Fruit fly (Drosophila melanogaster): ENCODE measurements around the gene CG8004.
A peak's percentile ranks its signal among the peaks of the same experiment; 100 is the strongest.

CG8004 gene

DNA sequence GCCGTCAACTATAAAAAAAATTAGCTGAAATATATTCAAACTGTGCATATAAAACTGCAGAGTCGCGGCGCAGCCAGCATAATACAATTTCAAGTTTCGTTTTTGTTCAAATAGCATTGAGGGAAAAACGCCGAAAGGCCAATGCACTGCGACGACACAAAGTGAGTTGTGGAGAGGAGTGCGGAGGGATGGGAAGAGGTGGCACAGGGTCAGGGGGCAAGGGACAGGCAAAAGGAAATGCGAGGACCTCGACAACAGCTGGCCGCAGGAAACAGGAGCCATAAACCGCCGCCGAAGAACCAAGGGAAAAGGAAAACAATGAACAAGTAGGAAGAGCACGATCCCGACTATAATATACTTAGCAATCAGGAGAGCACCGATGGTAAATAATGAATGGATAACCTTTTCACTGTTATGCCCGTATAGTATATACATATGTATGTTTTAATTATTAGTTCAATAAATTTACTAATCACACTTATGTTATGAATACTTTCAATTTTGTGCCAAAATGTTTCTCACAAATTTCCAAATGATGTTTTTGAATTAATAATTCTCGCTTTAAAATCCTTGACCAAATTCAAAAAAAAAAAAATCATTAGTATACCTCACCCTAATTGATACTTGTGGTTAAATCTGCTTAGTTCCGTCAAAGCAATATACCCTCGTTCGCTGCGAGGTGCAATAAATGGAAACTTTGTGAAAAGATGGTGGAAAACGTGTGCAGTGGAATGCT lies 29.6 kb downstream of the CG8004 start (continued):
- TF ChIP-seq CG1529 (GFP tag; optimal IDR thresholded peaks at IDR 0.05) (peak; percentile 48), CG15011 (GFP tag; optimal IDR thresholded peaks at IDR 0.05) (no peak), sqz (GFP tag; optimal IDR thresholded peaks at IDR 0.05) (no peak), Dp (GFP tag; optimal IDR thresholded peaks at IDR 0.05) (no peak), Optix (GFP tag; IDR thresholded peaks at IDR 0.05) (no peak), ash1 (GFP tag; optimal IDR thresholded peaks at IDR 0.05) (no peak), az2 (GFP tag; optimal IDR thresholded peaks at IDR 0.05) (peak; percentile 49), CG13624 (GFP tag; optimal IDR thresholded peaks at IDR 0.05) (no peak), nom (GFP tag; optimal IDR thresholded peaks at IDR 0.05) (no peak), CG1602 (GFP tag; optimal IDR thresholded peaks at IDR 0.05) (peak; percentile 41), CG4404 (GFP tag; IDR thresholded peaks at IDR 0.05) (no peak), CG43689 (GFP tag; IDR thresholded peaks at IDR 0.05) (no peak), sug (tag; optimal IDR thresholded peaks at IDR 0.05) (no peak), CG17328 (GFP tag; IDR thresholded peaks at IDR 0.05) (0 out of 2 replicates have a peak, but pooled peaks have one; percentile 25), dm (GFP tag; optimal IDR thresholded peaks at IDR 0.05) (peak; percentile 13), aop (GFP tag; IDR thresholded peaks at IDR 0.05) (peak; percentile 48; the same call in 1 of the 2 replicates), CG8388 (GFP tag; optimal IDR thresholded peaks at IDR 0.05) (peak; percentile 52), tio (GFP tag; optimal IDR thresholded peaks at IDR 0.05) (peak; percentile 71), CG17359 (tag; optimal IDR thresholded peaks at IDR 0.05) (no peak), Elba2 (GFP tag; optimal IDR thresholded peaks at IDR 0.05) (no peak), CG6272 (GFP tag; IDR thresholded peaks at IDR 0.05) (no peak), Hr3 (GFP tag; optimal IDR thresholded peaks at IDR 0.05) (peak; percentile 23), mam (GFP tag; optimal IDR thresholded peaks at IDR 0.05) (no peak), ara (GFP tag; IDR thresholded peaks at IDR 0.05) (0 out of 2 replicates have a peak, but pooled peaks have one; percentile 31), crol (GFP tag; IDR thresholded peaks at IDR 0.05) (peak; percentile 96), Hr78 (GFP tag; optimal IDR thresholded peaks at IDR 0.05) (peak in 1 of 2 experiments; percentile 12), CG11247 (GFP tag; IDR thresholded peaks at IDR 0.05) (no peak), CG18011 (GFP tag; optimal IDR thresholded peaks at IDR 0.05) (no peak), luna (GFP tag; optimal IDR thresholded peaks at IDR 0.05) (no peak), CG14860 (GFP tag; IDR thresholded peaks at IDR 0.05; ENCODE audit: partially characterized antibody) (no peak), zen2 (GFP tag; IDR thresholded peaks at IDR 0.05; ENCODE audit: partially characterized antibody) (no peak), fd96Cb (tag; optimal IDR thresholded peaks at IDR 0.05) (peak; percentile 19), Opbp (GFP tag; IDR thresholded peaks at IDR 0.05; ENCODE audit: partially characterized antibody) (0 out of 3 replicates have a peak, but pooled peaks have one; percentile 16), Dbx (GFP tag; IDR thresholded peaks at IDR 0.05) (no peak), fd64A (GFP tag; optimal IDR thresholded peaks at IDR 0.05) (no peak), CG6254 (GFP tag; optimal IDR thresholded peaks at IDR 0.05) (no peak), CG2116 (GFP tag; optimal IDR thresholded peaks at IDR 0.05) (no peak), CG17361 (GFP tag; IDR thresholded peaks at IDR 0.05) (0 out of 3 replicates have a peak, but pooled peaks have one; percentile 29), sisA (GFP tag; IDR thresholded peaks at IDR 0.05) (no peak), CG15479 (GFP tag; optimal IDR thresholded peaks at IDR 0.05) (no peak), caup (GFP tag; optimal IDR thresholded peaks at IDR 0.05; ENCODE audit: severe bottlenecking) (no peak), TFAM (GFP tag; optimal IDR thresholded peaks at IDR 0.05) (no peak), CG7556 (GFP tag; optimal IDR thresholded peaks at IDR 0.05) (peak; percentile 42), Trl (optimal IDR thresholded peaks at IDR 0.05) (no peak), Trl (GFP tag; optimal IDR thresholded peaks at IDR 0.05) (no peak), CG17829 (tag; optimal IDR thresholded peaks at IDR 0.05) (peak; percentile 22), Dip2 (GFP tag; IDR thresholded peaks at IDR 0.05) (no peak), CG10462 (GFP tag; optimal IDR thresholded peaks at IDR 0.05) (no peak), CG9609 (GFP tag; optimal IDR thresholded peaks at IDR 0.05) (no peak), Dip3 (GFP tag; optimal IDR thresholded peaks at IDR 0.05) (no peak)
